Worm (Caenorhabditis elegans) whole organism, L4 larva: ENCODE data around the gene fbxb-82.

Experiments
- D1046.2 ChIP-seq: fragments of 200-800 bp; sonication (Bioruptor generic); IDR thresholded peaks from 2 replicates; pipeline ENCODE4 v1.3.6; 2022; ENCODE audit warnings: missing genetic modification characterization, missing compliant biosample characterization
- F37D6.2 ChIP-seq: sonication (generic microtip); optimal IDR thresholded peaks from 2 replicates; lab custom pipeline; 2016; ENCODE audit warnings: mild to moderate bottlenecking, missing genetic modification characterization, missing compliant biosample characterization
- Y105C5A.15 ChIP-seq: fragments of 200-800 bp; sonication (Bioruptor generic); IDR thresholded peaks from 2 replicates; pipeline ENCODE4 v1.3.6; 2022; ENCODE audit warnings: missing genetic modification characterization, missing compliant biosample characterization
- ZK546.5 ChIP-seq, 2 experiments: sonication (generic microtip); optimal IDR thresholded peaks; 2 replicates each; lab custom pipeline; 2017; ENCODE audit warnings: missing biosample characterization in 2 of 2, missing genetic modification characterization in 2 of 2
- aha-1 ChIP-seq: fragments of 150-350 bp; peaks from one replicate; lab custom pipeline; 2014; ENCODE audit warnings: missing biosample characterization, missing genetic modification characterization
- ama-1 ChIP-seq: fragments of 150-350 bp; optimal IDR thresholded peaks from 2 replicates; lab custom pipeline; 2014; ENCODE audit warnings: inconsistent platforms, mixed read lengths
- arid-1 ChIP-seq: fragments of 200-800 bp; sonication (Bioruptor generic); conservative IDR thresholded peaks from 2 replicates; pipeline ENCODE4 v1.3.6; 2022; ENCODE audit warnings: missing genetic modification reagents, missing genetic modification characterization, missing compliant biosample characterization
- attf-4 ChIP-seq: sonication (generic microtip); optimal IDR thresholded peaks from 3 replicates; lab custom pipeline; 2017; ENCODE audit warnings: missing biosample characterization, missing genetic modification characterization
- ceh-44 ChIP-seq: fragments of 200-800 bp; sonication (Bioruptor generic); IDR thresholded peaks from 2 replicates; pipeline ENCODE4 v1.3.6; 2022; ENCODE audit warnings: missing genetic modification reagents, missing genetic modification characterization, missing compliant biosample characterization
- cey-2 ChIP-seq: sonication (generic microtip); optimal IDR thresholded peaks from 3 replicates; lab custom pipeline; 2017; ENCODE audit warnings: missing genetic modification characterization, mild to moderate bottlenecking, missing compliant biosample characterization, antibody characterized with exemption, borderline replicate concordance; ENCODE audit not compliant: insufficient read depth
- daf-12 ChIP-seq: fragments of 150-350 bp; optimal IDR thresholded peaks from 2 replicates; lab custom pipeline; 2014; ENCODE audit warnings: missing biosample characterization, missing genetic modification reagents, missing genetic modification characterization
- daf-16 ChIP-seq, 3 experiments: sonication (generic microtip); optimal IDR thresholded peaks; 2 replicates each; lab custom pipeline; 2016 to 2017; ENCODE audit warnings: missing genetic modification characterization in 3 of 3, missing genetic modification reagents in 3 of 3, mild to moderate bottlenecking in 2 of 3, missing compliant biosample characterization in 2 of 3, missing biosample characterization in 1 of 3, moderate library complexity in 1 of 3
- daf-19 ChIP-seq: fragments of 200-800 bp; sonication (Bioruptor generic); conservative IDR thresholded peaks from 2 replicates; pipeline ENCODE4 v1.3.6; 2022; ENCODE audit warnings: missing genetic modification characterization, missing compliant biosample characterization
- daf-8 ChIP-seq: fragments of 200-800 bp; sonication (Bioruptor generic); IDR thresholded peaks from 2 replicates; pipeline ENCODE4 v1.3.6; 2022; ENCODE audit warnings: missing genetic modification characterization, missing compliant biosample characterization
- dmd-6 ChIP-seq: fragments of 200-800 bp; sonication (Bioruptor generic); IDR thresholded peaks from 2 replicates; pipeline ENCODE4 v1.3.6; 2022; ENCODE audit warnings: missing genetic modification reagents, missing genetic modification characterization, missing compliant biosample characterization
- dmd-8 ChIP-seq: fragments of 200-800 bp; sonication (Bioruptor generic); IDR thresholded peaks from 2 replicates; pipeline ENCODE4 v1.3.6; 2022; ENCODE audit warnings: missing genetic modification characterization, missing compliant biosample characterization
- egl-43 ChIP-seq: fragments of 200-800 bp; sonication (Bioruptor generic); IDR thresholded peaks from 2 replicates; pipeline ENCODE4 v1.3.6; 2022; ENCODE audit warnings: missing genetic modification reagents, missing genetic modification characterization, missing compliant biosample characterization
- gei-8 ChIP-seq: fragments of 200-800 bp; sonication (Bioruptor generic); optimal IDR thresholded peaks from 2 replicates; lab custom pipeline; 2018; ENCODE audit warnings: mild to moderate bottlenecking, missing genetic modification characterization, missing compliant biosample characterization
- lin-13 ChIP-seq: fragments of 150-350 bp; optimal IDR thresholded peaks from 2 replicates; lab custom pipeline; 2014; ENCODE audit warnings: missing biosample characterization, missing genetic modification reagents, missing genetic modification characterization
- lir-3 ChIP-seq: sonication (generic microtip); optimal IDR thresholded peaks from 2 replicates; lab custom pipeline; 2016; ENCODE audit warnings: mild to moderate bottlenecking, missing genetic modification characterization, missing compliant biosample characterization
- lsy-2 ChIP-seq, 2 experiments: fragments of 150-350 bp in 1 of 2; sonication (generic microtip) in 1 of 2; optimal IDR thresholded peaks; 2 replicates each; lab custom pipeline; 2014 to 2017; ENCODE audit warnings: missing biosample characterization in 2 of 2, missing genetic modification characterization in 2 of 2
- madf-5 ChIP-seq, 2 experiments: fragments of 200-800 bp; sonication (Bioruptor generic); IDR thresholded peaks; 2 replicates each; pipeline ENCODE4 v1.3.6; 2022; ENCODE audit warnings: missing compliant biosample characterization in 2 of 2, missing genetic modification characterization in 2 of 2
- mxl-3 ChIP-seq: fragments of 200-800 bp; sonication (Bioruptor generic); optimal IDR thresholded peaks from 2 replicates; lab custom pipeline; 2018; ENCODE audit warnings: mild to moderate bottlenecking, missing genetic modification characterization, missing compliant biosample characterization
- nhr-42 ChIP-seq: fragments of 200-800 bp; sonication (Bioruptor generic); IDR thresholded peaks from 2 replicates; pipeline ENCODE4 v1.3.6; 2022; ENCODE audit warnings: missing genetic modification characterization, missing compliant biosample characterization
- nhr-76 ChIP-seq: fragments of 150-350 bp; optimal IDR thresholded peaks from 2 replicates; lab custom pipeline; 2014; ENCODE audit warnings: missing biosample characterization, missing genetic modification characterization
- nhr-77 ChIP-seq: fragments of 150-350 bp; optimal IDR thresholded peaks from 2 replicates; lab custom pipeline; 2014; ENCODE audit warnings: missing biosample characterization, missing genetic modification characterization
- saeg-2 ChIP-seq: fragments of 200-800 bp; sonication (Bioruptor generic); IDR thresholded peaks from 2 replicates; pipeline ENCODE4 v1.3.6; 2022; ENCODE audit warnings: missing genetic modification reagents, missing genetic modification characterization, missing compliant biosample characterization
- sdz-12 ChIP-seq: fragments of 200-800 bp; sonication (Bioruptor generic); optimal IDR thresholded peaks from 2 replicates; lab custom pipeline; 2018; ENCODE audit warnings: mild to moderate bottlenecking, missing genetic modification characterization, missing compliant biosample characterization
- set-16 ChIP-seq: fragments of 200-800 bp; sonication (Bioruptor generic); IDR thresholded peaks from 2 replicates; pipeline ENCODE4 v1.3.6; 2022; ENCODE audit warnings: missing genetic modification reagents, missing genetic modification characterization, missing compliant biosample characterization
- spr-1 ChIP-seq: sonication (generic microtip); optimal IDR thresholded peaks from 2 replicates; lab custom pipeline; 2016; ENCODE audit warnings: mild to moderate bottlenecking, missing genetic modification characterization, missing compliant biosample characterization
- tra-1 ChIP-seq: fragments of 200-800 bp; sonication (Bioruptor generic); IDR thresholded peaks from 2 replicates; pipeline ENCODE4 v1.3.6; 2022; ENCODE audit warnings: missing genetic modification reagents, missing genetic modification characterization, missing compliant biosample characterization
- unc-130 ChIP-seq: sonication (generic microtip); optimal IDR thresholded peaks from 2 replicates; lab custom pipeline; 2016; ENCODE audit warnings: missing genetic modification reagents, missing genetic modification characterization, missing compliant biosample characterization
- unc-39 ChIP-seq: sonication (generic microtip); optimal IDR thresholded peaks from 2 replicates; lab custom pipeline; 2017; ENCODE audit warnings: missing biosample characterization, missing genetic modification characterization
- unc-62 ChIP-seq, 3 experiments: fragments of 150-350 bp in 1 of 3; sonication (generic microtip); optimal IDR thresholded peaks in 2 of 3; peaks in 1 of 3; 1 replicate in 1 of 3; 2 replicates in 2 of 3; lab custom pipeline; 2014 to 2017; ENCODE audit warnings: missing biosample characterization in 3 of 3, missing genetic modification characterization in 3 of 3, missing genetic modification reagents in 3 of 3, missing genotype in 1 of 3

fbxb-82 gene

DNA sequence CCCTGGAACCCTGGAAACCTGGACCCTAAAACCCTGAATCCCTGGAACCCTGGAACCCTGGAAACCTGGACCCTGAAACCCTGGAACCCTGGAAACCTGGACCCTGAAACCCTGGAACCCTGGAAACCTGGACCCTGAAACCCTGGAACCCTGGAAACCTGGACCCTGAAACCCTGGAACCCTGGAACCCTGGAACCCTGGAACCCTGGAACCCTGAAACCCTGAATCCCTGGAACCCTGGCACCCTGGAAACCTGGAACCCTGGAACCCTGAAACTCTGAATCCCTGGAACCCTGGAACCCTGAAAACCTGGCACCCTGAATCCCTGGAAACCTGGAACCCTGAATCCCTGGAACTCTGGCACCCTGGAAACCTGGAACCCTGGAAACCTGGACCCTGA is 25.4 kb upstream of the fbxb-82 start:
- TF ChIP-seq set-16 (GFP tag; lab: Robert Waterston, UW), result peak; percentile 88

DNA sequence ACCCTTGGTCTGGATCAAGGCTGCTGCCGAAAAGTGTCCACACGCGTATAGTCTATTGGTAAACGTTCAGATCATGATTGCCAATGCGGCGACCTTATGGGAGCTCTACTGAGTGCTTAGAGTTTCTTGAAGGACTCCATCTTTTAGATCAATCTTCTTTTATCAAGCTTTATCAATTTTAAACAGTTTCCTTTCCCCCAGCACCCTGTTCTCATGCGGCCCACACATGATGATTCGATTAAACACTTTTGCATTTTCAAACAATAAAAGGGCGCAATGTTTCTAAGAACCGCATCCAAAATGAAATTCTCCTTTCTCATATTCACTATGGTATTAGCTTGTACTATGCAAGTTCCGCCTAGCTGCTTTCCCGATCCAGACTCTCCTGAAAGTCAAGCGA is 22.4 kb upstream of the fbxb-82 start, which contains the start of gene F40G9.7:
Gene F40G9.7, plus strand, starts transcription at position 301 of the 400 bp plus-strand sequence.
- peak; percentile 85 for TF ChIP-seq aha-1
- TF ChIP-seq nhr-77 (tag; lab: Kevin White, UChicago), result no peak

DNA sequence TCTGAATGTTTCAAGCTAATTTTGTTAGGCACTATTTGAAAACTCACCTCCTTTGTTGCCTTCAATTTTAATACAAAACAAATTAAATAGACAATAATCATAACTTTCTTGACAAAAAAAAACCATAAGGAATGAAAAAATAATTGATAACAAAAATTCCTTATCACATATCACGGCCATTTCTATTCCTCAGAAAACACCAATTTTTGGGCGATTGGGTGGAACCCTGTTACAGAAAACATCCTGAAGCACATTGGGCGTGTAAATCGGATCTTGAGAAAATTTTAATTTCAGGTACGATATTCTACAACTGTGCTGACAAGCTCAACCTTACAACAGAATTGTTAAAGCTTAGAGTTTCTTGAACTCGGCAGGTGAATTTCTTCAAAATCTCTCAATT is 21.8 kb upstream of the fbxb-82 start, which contains the start of gene F40G9.8:
Gene F40G9.8, minus strand, starts transcription at position 101 of the 400 bp plus-strand sequence.
- no peak for TF ChIP-seq unc-62 (GFP tag; optimal IDR thresholded peaks at IDR 0.05 in 1 of 2; lab: Kevin White, UChicago)
- no peak for TF ChIP-seq unc-62 (tag; optimal IDR thresholded peaks at IDR 0.05; lab: Kevin White, UChicago)
- no peak for TF ChIP-seq Y105C5A.15 (GFP tag; lab: Robert Waterston, UW)
- no peak for TF ChIP-seq lsy-2 (tag; optimal IDR thresholded peaks at IDR 0.05; lab: Kevin White, UChicago)
- no peak for TF ChIP-seq spr-1 (tag; lab: Kevin White, UChicago)
- TF ChIP-seq lir-3 (tag; lab: Kevin White, UChicago), result no peak
- TF ChIP-seq attf-4 (tag; lab: Kevin White, UChicago), result no peak
- no peak for TF ChIP-seq lin-13 (GFP tag; lab: Kevin White, UChicago)
- TF ChIP-seq ZK546.5 (tag; optimal IDR thresholded peaks at IDR 0.05; lab: Kevin White, UChicago), result no peak
- no peak for TF ChIP-seq nhr-76 (tag; lab: Kevin White, UChicago)

ce11 chrIII:159665-160064 is 16.6 kb upstream of the fbxb-82 start:
- TF ChIP-seq ceh-44 (GFP tag; lab: Robert Waterston, UW) (no peak), set-16 (GFP tag; lab: Robert Waterston, UW) (peak; percentile 26; the same call in 1 of the 2 replicates), sdz-12 (GFP tag; lab: Kevin White, UChicago) (no peak), daf-16 (GFP tag; optimal IDR thresholded peaks at IDR 0.05; lab: Kevin White, UChicago) (no peak), daf-16 (tag; optimal IDR thresholded peaks at IDR 0.05; lab: Kevin White, UChicago) (no peak), nhr-76 (tag; lab: Kevin White, UChicago) (no peak), dmd-8 (GFP tag; lab: Robert Waterston, UW) (peak; percentile 10; the same call in 1 of the 2 replicates), daf-8 (GFP tag; lab: Robert Waterston, UW) (0 out of 2 replicates have a peak, but pooled peaks have one; percentile 9), madf-5 (GFP tag; IDR thresholded peaks at IDR 0.05; lab: Robert Waterston, UW) (0 out of 4 replicates have a peak, but pooled peaks of 1 of the 2 experiments have one; percentile 35), gei-8 (GFP tag; lab: Kevin White, UChicago) (no peak), saeg-2 (no peak), mxl-3 (GFP tag; lab: Kevin White, UChicago) (no peak), unc-62 (GFP tag; optimal IDR thresholded peaks at IDR 0.05 in 1 of 2; lab: Kevin White, UChicago) (peak in 1 of 2 experiments; percentile 75), unc-62 (tag; optimal IDR thresholded peaks at IDR 0.05; lab: Kevin White, UChicago) (no peak), cey-2 (no peak), egl-43 (GFP tag; lab: Robert Waterston, UW) (peak; percentile 40; the same call in 1 of the 2 replicates), tra-1 (GFP tag; lab: Robert Waterston, UW) (no peak), attf-4 (tag; lab: Kevin White, UChicago) (no peak), aha-1 (peak; percentile 95), dmd-6 (no peak), spr-1 (tag; lab: Kevin White, UChicago) (no peak), unc-130 (GFP tag; lab: Kevin White, UChicago) (no peak)

DNA sequence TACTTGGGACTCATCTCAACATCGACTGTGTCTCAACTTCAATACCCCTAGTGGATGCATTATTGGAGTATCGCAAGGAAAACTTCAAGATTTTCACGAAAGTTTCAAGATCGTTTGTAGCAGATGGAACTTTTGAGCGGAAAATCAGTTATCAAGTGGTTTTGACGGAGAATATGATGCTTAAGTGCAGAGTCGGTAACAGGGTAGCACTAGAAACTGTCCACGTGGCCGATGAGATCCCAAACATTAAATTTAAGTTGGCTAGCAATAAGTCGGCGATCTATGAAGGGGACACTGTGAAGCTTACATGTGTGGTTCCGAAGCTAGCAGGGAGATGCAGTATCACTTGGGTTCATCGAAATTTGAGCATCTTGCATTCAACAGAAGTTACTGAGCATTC is 16.1 kb upstream of the fbxb-82 start:
- TF ChIP-seq daf-19 (GFP tag; lab: Robert Waterston, UW), result no peak
- peak in 1 of 2 experiments; percentile 90 for TF ChIP-seq unc-62 (GFP tag; optimal IDR thresholded peaks at IDR 0.05 in 1 of 2; lab: Kevin White, UChicago)
- TF ChIP-seq unc-62 (tag; optimal IDR thresholded peaks at IDR 0.05; lab: Kevin White, UChicago), result no peak

- TF ChIP-seq F37D6.2 (no peak), aha-1 (peak; percentile 17), nhr-42 (GFP tag; lab: Robert Waterston, UW) (no peak), ama-1 (lab: Kevin White, UChicago) (no peak), Y105C5A.15 (GFP tag; lab: Robert Waterston, UW) (no peak), arid-1 (GFP tag; lab: Robert Waterston, UW) (no peak), daf-12 (tag; lab: Kevin White, UChicago) (no peak), set-16 (GFP tag; lab: Robert Waterston, UW) (peak; percentile 78), attf-4 (tag; lab: Kevin White, UChicago) (no peak), nhr-77 (tag; lab: Kevin White, UChicago) (no peak), unc-39 (tag; lab: Kevin White, UChicago) (no peak), D1046.2 (GFP tag; lab: Robert Waterston, UW) (no peak)
Measured at ce11 chrIII:157980-158379, 15.0 kb upstream of the fbxb-82 start.
